Fruit fly (Drosophila melanogaster): ENCODE measurements around the gene CG6204.

Gene CG6204

DNA sequence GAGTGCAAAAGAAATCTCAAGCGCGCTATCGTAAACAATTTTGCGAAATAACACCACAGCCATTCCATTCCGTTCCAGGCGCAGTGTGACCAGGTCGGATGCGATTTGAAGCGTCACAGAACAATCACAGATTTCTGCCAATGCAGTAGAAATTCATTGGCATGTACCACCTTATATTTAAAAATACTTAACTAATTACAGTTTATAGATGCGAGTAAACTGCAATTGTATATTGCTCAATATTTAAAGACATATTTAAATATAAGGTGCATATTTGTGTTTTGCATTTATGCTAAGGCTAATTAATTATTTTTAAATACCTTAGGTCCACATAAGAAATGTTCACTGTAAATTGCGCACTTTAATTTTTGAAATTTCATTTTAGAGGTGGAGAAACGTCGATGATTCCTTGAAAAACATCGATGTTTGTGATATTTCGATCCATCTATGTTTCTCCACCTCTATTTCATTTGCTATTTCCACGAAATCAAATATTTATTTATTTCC lies at the start of gene CG6204, which contains the start of gene SMC6:
TSS of gene CG6204 (plus strand) at position 460 of the 507 bp plus-strand sequence.
TSS of gene SMC6 (minus strand) at position 51 of the 507 bp plus-strand sequence.
- TF ChIP-seq Myc (optimal IDR thresholded peaks at IDR 0.05) = no peak
- TF ChIP-seq Sin3A (optimal IDR thresholded peaks at IDR 0.05) = no peak
- TF ChIP-seq ttk (optimal IDR thresholded peaks at IDR 0.05) = no peak
- TF ChIP-seq insv (optimal IDR thresholded peaks at IDR 0.05) = no peak
- TF ChIP-seq psq (optimal IDR thresholded peaks at IDR 0.05) = no peak
- no peak for TF ChIP-seq h (optimal IDR thresholded peaks at IDR 0.05)

DNA sequence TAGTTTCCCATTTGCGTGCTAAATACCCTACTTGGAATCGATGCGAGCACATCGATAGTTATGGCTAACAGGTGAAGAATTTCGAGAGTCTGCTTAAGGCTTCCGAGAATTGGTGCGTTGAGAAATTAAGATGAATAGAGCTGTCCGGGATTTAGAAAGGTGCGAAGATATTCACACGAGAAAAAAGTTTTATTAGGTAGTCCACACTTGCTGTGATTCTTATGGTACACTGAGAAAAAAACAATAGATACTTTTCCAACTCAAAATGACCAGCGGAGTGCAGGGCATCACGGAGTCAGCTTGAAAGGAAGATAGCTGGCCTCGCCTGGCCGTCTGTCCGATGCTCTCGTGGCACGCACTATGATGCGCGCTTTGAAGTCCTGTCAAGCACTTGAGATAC lies 49.1 kb upstream of the CG6204 start:
- TF ChIP-seq psq (optimal IDR thresholded peaks at IDR 0.05) = no peak
- no peak for TF ChIP-seq Myc (optimal IDR thresholded peaks at IDR 0.05)
- TF ChIP-seq h (optimal IDR thresholded peaks at IDR 0.05) = no peak
- TF ChIP-seq insv (optimal IDR thresholded peaks at IDR 0.05) = no peak
- no peak for TF ChIP-seq Sin3A (optimal IDR thresholded peaks at IDR 0.05)
- no peak for TF ChIP-seq ttk (optimal IDR thresholded peaks at IDR 0.05)

DNA sequence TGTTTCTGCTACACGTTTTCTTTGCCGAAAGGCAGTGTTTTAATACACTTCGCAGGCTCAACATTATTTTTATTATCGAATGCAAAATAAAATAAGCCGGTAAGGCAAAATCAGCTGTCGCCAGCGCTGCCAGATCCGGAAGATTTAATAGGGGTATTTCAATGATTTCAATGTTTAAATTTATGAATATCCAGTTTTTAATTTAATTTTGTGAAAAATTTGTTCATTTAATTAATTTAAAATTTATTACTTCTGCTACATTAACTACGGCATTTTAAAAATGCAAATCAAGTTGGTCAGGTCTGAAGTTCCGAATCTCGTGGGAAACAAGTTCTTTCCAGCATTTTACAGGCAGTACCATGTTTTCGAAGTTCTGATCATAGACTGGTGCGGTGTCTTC lies 44.8 kb upstream of the CG6204 start, which contains the start of gene Slimp:
TSS of gene Slimp (minus strand) at position 130 of the 400 bp plus-strand sequence.
- TF ChIP-seq ttk (optimal IDR thresholded peaks at IDR 0.05) (no peak), Myc (optimal IDR thresholded peaks at IDR 0.05) (no peak), h (optimal IDR thresholded peaks at IDR 0.05) (no peak), insv (optimal IDR thresholded peaks at IDR 0.05) (no peak), psq (optimal IDR thresholded peaks at IDR 0.05) (no peak), Sin3A (optimal IDR thresholded peaks at IDR 0.05) (no peak)

DNA sequence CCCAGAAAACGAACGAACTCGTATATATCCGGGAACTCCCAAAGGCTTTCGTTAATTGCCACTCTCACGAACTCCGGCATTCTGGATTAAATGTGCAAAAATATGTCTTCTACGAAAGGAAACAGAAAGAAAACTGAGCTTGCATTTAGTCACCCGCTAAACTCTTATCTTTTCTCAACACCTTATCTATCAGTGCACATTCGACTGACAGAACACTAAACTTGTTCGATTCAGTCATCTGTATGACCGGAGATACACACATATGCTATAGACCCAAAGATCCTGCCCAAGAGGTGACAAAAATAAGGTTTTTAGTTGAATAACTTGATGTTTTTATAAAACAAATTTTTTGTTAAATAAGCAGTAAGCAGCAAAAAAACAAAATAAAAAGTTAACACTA lies 43.5 kb upstream of the CG6204 start, which contains the start of gene p38c:
TSS of gene p38c (minus strand) at position 101 of the 400 bp plus-strand sequence.
- TF ChIP-seq Sin3A (optimal IDR thresholded peaks at IDR 0.05) (no peak), ttk (optimal IDR thresholded peaks at IDR 0.05) (no peak), Myc (optimal IDR thresholded peaks at IDR 0.05) (no peak), h (optimal IDR thresholded peaks at IDR 0.05) (no peak), insv (optimal IDR thresholded peaks at IDR 0.05) (no peak), psq (optimal IDR thresholded peaks at IDR 0.05) (no peak)

DNA sequence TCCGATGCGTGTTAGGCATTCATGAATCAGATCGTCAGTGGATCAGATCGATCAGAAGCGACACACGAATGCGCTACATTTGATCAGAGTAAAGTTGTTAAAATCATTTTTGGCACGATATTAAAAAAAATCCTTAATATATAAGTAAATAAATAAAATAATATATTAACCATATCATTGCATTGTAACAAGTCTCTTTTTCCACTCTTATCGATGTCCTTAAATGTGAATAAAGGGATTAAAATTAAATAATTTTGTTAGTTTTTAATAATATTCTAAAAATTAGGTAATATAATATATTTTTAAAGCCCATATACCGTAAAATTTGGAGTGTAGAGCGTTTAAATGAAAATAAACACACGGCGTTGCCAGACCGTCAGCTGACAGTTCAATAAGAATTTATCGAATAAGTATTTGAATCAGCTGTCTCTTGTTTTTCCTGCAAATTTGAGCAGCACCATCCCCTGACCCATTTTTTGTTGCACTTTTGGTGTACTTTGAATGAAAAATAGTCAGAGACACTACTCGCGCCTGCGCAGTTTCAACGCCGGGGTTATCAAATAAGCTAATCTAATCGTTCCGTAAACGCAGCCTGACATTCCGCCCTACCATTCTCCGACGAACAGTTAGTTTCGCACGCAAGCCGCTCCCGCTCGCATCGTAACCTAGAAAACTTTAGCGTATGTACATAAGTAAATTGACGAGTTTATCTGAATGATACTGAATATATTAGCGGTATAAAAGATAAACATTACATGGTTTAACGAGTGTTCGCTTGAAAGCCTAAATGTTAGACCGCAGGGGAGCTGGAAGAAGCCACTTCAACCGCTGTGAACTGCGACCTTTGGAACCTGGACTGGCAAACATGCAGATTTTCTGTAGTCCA lies 41.5 kb upstream of the CG6204 start, which contains the start of the genes p38a and CG6178:
TSS of gene p38a (minus strand) at position 398 of the 886 bp plus-strand sequence.
TSS of gene CG6178 (plus strand) at position 424 of the 886 bp plus-strand sequence.
- TF ChIP-seq Sin3A (optimal IDR thresholded peaks at IDR 0.05) (no peak), insv (optimal IDR thresholded peaks at IDR 0.05) (no peak), ttk (optimal IDR thresholded peaks at IDR 0.05) (no peak)

DNA sequence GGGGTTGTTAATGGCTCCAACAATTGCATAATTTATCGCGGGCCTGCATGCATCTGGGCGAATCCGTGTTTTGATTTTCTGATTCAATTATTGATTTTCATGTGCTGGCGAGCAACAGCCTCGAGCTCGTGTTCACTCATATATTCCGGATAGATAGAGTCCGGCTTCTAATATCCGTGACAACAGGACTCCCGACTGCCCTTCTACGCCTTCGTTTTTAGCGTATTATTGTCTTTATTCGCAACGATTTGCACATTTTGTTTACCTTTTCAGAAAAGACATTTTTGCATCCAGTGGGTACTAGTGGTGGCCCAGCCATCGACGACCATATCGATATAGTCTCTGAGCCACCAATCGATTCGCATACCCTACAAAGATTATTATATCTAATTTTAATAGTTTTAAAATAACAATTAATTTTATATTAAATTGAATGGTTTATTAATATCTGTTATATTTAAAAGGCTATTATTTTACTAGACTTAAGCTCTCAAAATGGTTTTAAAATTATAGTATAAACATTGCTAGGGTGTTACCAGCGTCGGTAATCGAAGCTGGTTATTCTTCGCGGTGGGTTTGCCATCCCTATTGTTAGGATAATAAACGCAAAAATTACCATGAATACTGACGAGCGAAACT lies 32.3 kb upstream of the CG6204 start, which contains the start of the genes Myo95E and TBC1d7:
TSS of gene Myo95E (minus strand) at position 326 of the 639 bp plus-strand sequence.
TSS of gene TBC1d7 (plus strand) at position 555 of the 639 bp plus-strand sequence.
- TF ChIP-seq Myc (optimal IDR thresholded peaks at IDR 0.05) = no peak
- no peak for TF ChIP-seq psq (optimal IDR thresholded peaks at IDR 0.05)
- no peak for TF ChIP-seq ttk (optimal IDR thresholded peaks at IDR 0.05)
- no peak for TF ChIP-seq Sin3A (optimal IDR thresholded peaks at IDR 0.05)
- no peak for TF ChIP-seq insv (optimal IDR thresholded peaks at IDR 0.05)
- no peak for TF ChIP-seq h (optimal IDR thresholded peaks at IDR 0.05)

DNA sequence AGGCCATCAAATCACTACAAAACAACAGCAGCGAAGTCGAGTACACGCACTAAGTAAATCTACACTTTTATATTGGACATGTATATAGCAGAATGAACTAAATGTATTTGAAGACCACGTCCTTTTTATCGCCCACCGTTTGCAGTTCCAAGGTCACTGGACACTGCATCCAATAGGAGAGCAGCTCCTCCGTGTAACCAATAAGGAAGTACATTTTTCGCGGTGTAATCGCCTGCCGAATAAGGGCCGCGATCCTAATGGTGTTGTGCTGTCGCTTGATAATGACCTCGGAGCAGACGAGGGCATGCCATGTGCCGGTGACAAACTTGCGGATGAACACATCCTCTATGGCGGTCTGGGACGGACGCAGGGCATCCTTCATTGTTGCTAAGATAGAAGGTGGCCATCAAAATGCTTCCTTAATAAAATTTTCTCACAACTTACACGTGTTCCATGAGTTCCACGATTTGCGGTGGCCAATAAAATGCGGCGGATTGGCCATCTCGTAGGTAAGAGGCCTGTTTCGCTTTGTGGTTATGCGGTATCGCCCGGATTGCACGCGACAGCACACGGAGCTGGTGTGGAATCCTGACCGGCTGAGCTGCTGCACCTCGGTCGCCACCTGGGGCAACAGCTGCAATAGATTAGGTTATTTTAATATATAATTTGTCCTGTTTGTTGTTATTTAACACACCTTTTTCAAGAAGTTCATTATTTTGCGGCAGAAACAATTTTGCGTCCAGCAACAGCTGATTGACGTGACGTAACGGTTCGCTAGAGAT lies 30.7 kb upstream of the CG6204 start, which contains the start of gene mRpS24:
TSS of gene mRpS24 (minus strand) at position 772 of the 782 bp plus-strand sequence.
- no peak for TF ChIP-seq psq (optimal IDR thresholded peaks at IDR 0.05)
- TF ChIP-seq ttk (optimal IDR thresholded peaks at IDR 0.05) = no peak
- TF ChIP-seq h (optimal IDR thresholded peaks at IDR 0.05) = no peak

DNA sequence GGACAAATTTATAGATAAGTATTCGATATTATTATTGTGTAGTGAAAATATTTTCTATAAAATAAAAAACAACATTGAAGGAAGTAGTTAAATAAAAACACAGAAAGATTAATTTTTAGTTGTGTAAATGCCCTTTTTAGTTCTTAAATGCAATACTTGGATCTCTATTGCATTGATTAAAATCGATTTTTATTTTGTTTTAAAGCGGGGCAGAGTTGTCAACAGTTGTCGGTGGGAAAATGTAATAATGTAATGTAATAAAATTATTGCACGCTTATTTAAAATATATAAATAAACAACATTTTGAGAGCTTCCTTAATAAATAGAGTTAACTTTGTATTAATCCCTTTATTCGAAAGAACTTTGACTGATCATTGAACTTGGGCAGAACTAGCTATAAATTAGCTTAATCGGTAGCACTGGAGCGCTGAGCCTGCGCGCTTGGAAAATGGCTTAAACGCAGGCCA lies 30.0 kb upstream of the CG6204 start, which contains the start of gene Apc2:
TSS of gene Apc2 (plus strand) at position 411 of the 467 bp plus-strand sequence.
- TF ChIP-seq psq (optimal IDR thresholded peaks at IDR 0.05) (no peak), Myc (optimal IDR thresholded peaks at IDR 0.05) (no peak), insv (optimal IDR thresholded peaks at IDR 0.05) (no peak), h (optimal IDR thresholded peaks at IDR 0.05) (no peak), ttk (optimal IDR thresholded peaks at IDR 0.05) (no peak), Sin3A (optimal IDR thresholded peaks at IDR 0.05) (no peak)

DNA sequence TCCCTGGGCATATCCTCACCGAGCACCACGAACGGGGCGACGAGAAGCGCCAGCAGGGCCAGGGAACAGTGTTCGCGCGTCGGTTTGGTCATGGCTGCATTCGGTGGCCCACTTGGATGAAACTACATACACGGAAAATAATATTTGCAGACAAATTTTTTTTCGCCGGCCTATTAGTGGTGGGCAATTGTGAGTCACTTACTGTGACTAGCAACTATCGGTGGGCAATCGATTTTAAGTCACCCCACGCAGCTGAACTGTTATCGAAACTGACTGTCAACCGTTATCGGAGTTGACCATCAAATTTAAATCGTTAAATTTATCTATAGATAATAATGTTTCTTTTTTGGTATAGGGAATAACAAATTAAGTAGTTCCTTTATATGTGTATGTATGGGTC lies 24.3 kb upstream of the CG6204 start, which contains the start of gene CG5510:
TSS of gene CG5510 (minus strand) at position 201 of the 400 bp plus-strand sequence.
- TF ChIP-seq ttk (optimal IDR thresholded peaks at IDR 0.05) = no peak
- TF ChIP-seq insv (optimal IDR thresholded peaks at IDR 0.05) = no peak
- TF ChIP-seq h (optimal IDR thresholded peaks at IDR 0.05) = no peak
- TF ChIP-seq psq (optimal IDR thresholded peaks at IDR 0.05) = no peak
- no peak for TF ChIP-seq Myc (optimal IDR thresholded peaks at IDR 0.05)

DNA sequence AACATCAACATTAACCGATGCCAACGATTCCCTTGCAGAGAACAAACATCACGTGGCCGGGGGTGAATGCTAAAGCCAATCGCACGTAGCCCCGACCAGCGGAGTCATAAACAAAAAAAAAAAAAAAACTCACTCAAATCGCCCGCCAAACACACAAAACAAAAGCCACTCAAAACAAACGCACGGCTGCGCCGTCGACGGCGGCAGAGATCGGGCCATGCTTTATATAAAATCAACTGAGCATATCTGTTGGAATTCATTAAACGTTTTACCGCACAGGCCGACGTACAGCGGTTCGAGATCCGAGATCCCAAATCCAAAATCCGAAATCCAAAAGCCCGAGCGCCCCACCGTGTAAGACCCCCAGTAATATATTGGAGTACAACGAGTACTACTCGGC lies 21.3 kb upstream of the CG6204 start, which contains the start of gene CG13606:
TSS of gene CG13606 (plus strand) at position 250 of the 400 bp plus-strand sequence.
- TF ChIP-seq Sin3A (optimal IDR thresholded peaks at IDR 0.05) (no peak), h (optimal IDR thresholded peaks at IDR 0.05) (no peak), insv (optimal IDR thresholded peaks at IDR 0.05) (no peak), ttk (optimal IDR thresholded peaks at IDR 0.05) (no peak), psq (optimal IDR thresholded peaks at IDR 0.05) (no peak), Myc (optimal IDR thresholded peaks at IDR 0.05) (no peak)

DNA sequence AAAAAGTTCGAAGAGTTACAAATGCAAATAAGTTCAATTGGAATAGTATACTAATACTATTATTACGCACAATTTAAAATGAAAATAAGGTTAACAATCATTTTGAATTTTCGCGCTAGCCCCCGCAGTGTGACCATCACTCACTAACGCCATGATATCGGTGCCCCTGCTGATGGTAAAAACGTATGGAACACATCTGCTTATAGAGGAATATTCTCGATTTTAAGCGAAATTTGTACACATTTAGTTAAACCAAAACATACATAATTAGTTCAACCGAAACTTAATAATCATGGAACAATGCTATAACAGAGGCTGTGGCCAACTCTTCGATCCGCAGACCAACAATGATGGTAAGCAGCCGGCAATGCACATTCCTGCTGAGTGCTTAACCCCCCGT lies 7.4 kb upstream of the CG6204 start, which contains the start of gene mora:
TSS of gene mora (plus strand) at position 172 of the 400 bp plus-strand sequence.
- no peak for TF ChIP-seq h (optimal IDR thresholded peaks at IDR 0.05)
- TF ChIP-seq insv (optimal IDR thresholded peaks at IDR 0.05) = no peak
- no peak for TF ChIP-seq ttk (optimal IDR thresholded peaks at IDR 0.05)
- no peak for TF ChIP-seq Myc (optimal IDR thresholded peaks at IDR 0.05)
- no peak for TF ChIP-seq psq (optimal IDR thresholded peaks at IDR 0.05)
- TF ChIP-seq Sin3A (optimal IDR thresholded peaks at IDR 0.05) = no peak
